Worm (Caenorhabditis elegans) whole organism, L1 larva: Measurements from ENCODE around the gene C03H5.3.
A peak's percentile ranks its signal among the peaks of the same experiment; 100 is the strongest.

ENCODE experiments used
- ama-1 ChIP-seq: fragments of 150-350 bp; optimal IDR thresholded peaks from 2 replicates; lab custom pipeline; 2014
- dpl-1 ChIP-seq, 3 experiments: fragments of 150-350 bp in 2 of 3; sonication (generic microtip) in 1 of 3; optimal IDR thresholded peaks; 2 replicates each; lab custom pipeline; 2014 to 2017; ENCODE audit warnings: missing biosample characterization in 3 of 3, missing genetic modification characterization in 3 of 3, missing genetic modification reagents in 3 of 3
- egl-27 ChIP-seq, 2 experiments: fragments of 150-350 bp in 1 of 2; sonication (generic microtip); optimal IDR thresholded peaks; 3 replicates each; lab custom pipeline; 2017 to 2018; ENCODE audit warnings: missing biosample characterization in 2 of 2, missing genetic modification characterization in 2 of 2, missing genetic modification reagents in 2 of 2
- elt-2 ChIP-seq: sonication (generic microtip); optimal IDR thresholded peaks from 2 replicates; lab custom pipeline; 2016; ENCODE audit warnings: missing genetic modification characterization, mild to moderate bottlenecking, inconsistent platforms, missing compliant biosample characterization, missing genetic modification reagents
- fkh-10 ChIP-seq: sonication (generic microtip); optimal IDR thresholded peaks from 2 replicates; lab custom pipeline; 2017; ENCODE audit warnings: missing biosample characterization, missing genetic modification reagents, missing genetic modification characterization
- nhr-237 ChIP-seq: fragments of 150-350 bp; optimal IDR thresholded peaks from 2 replicates; lab custom pipeline; 2014; ENCODE audit warnings: missing biosample characterization, missing genetic modification characterization
- nhr-90 ChIP-seq: sonication (generic microtip); optimal IDR thresholded peaks from 2 replicates; lab custom pipeline; 2016; ENCODE audit warnings: mild to moderate bottlenecking, missing genetic modification characterization, missing compliant biosample characterization; ENCODE audit not compliant: poor library complexity
- snpc-4 ChIP-seq: fragments of 150-350 bp; optimal IDR thresholded peaks from 2 replicates; lab custom pipeline; 2014; ENCODE audit warnings: missing biosample characterization, missing genetic modification characterization
- unc-62 ChIP-seq: fragments of 150-350 bp; optimal IDR thresholded peaks from 2 replicates; lab custom pipeline; 2014; ENCODE audit warnings: missing biosample characterization, missing genetic modification reagents, missing genetic modification characterization

ce11 chrII:347734-348133 is 38.2 kb upstream of the C03H5.3 start, which contains the start of gene D1069.3:
- TF ChIP-seq nhr-90 (tag; lab: Kevin White, UChicago) (no peak), snpc-4 (tag; lab: Kevin White, UChicago) (no peak), unc-62 (GFP tag; lab: Kevin White, UChicago) (no peak), dpl-1 (GFP tag; optimal IDR thresholded peaks at IDR 0.05; lab: Kevin White, UChicago) (peak; percentile 14 to 59 (median 23)), nhr-237 (tag; lab: Kevin White, UChicago) (no peak), ama-1 (lab: Kevin White, UChicago) (no peak), fkh-10 (no peak), egl-27 (tag; optimal IDR thresholded peaks at IDR 0.05; lab: Kevin White, UChicago) (no peak), elt-2 (tag; lab: Kevin White, UChicago) (no peak)
